Fruit fly (Drosophila melanogaster): ENCODE measurements around the gene bnk.

bnk gene

dm6 chr3R:31222890-31223569 lies 29.9 kb downstream of the bnk start (continued):
- TF ChIP-seq CG13894 (tag; optimal IDR thresholded peaks at IDR 0.05), result peak; percentile 93
- TF ChIP-seq her (GFP tag; optimal IDR thresholded peaks at IDR 0.05), result no peak
- TF ChIP-seq ara (GFP tag; IDR thresholded peaks at IDR 0.05), result no peak
- TF ChIP-seq CG6689 (GFP tag; IDR thresholded peaks at IDR 0.05), result no peak
- TF ChIP-seq CG10366 (GFP tag; IDR thresholded peaks at IDR 0.05), result no peak
- peak; percentile 23 for TF ChIP-seq Med (GFP tag)
- no peak for TF ChIP-seq al (GFP tag; IDR thresholded peaks at IDR 0.05)
- no peak for TF ChIP-seq CG18011 (GFP tag; optimal IDR thresholded peaks at IDR 0.05)
- TF ChIP-seq CG17568 (GFP tag; optimal IDR thresholded peaks at IDR 0.05), result no peak
- TF ChIP-seq az2 (GFP tag; optimal IDR thresholded peaks at IDR 0.05), result no peak
- TF ChIP-seq CG11456 (GFP tag; IDR thresholded peaks at IDR 0.05), result no peak
- TF ChIP-seq Trl (optimal IDR thresholded peaks at IDR 0.05), result no peak
- TF ChIP-seq Trl (GFP tag; optimal IDR thresholded peaks at IDR 0.05), result no peak
- no peak for TF ChIP-seq lola (GFP tag; optimal IDR thresholded peaks at IDR 0.05)
- no peak for TF ChIP-seq CG10462 (GFP tag; optimal IDR thresholded peaks at IDR 0.05)
- no peak for TF ChIP-seq lab (GFP tag; optimal IDR thresholded peaks at IDR 0.05)
- TF ChIP-seq gt (GFP tag; IDR thresholded peaks at IDR 0.05), result no peak
- peak; percentile 9; the same call in 1 of the 2 replicates for TF ChIP-seq CG16779 (GFP tag; IDR thresholded peaks at IDR 0.05)
- no peak for TF ChIP-seq schlank (tag; optimal IDR thresholded peaks at IDR 0.05)
- TF ChIP-seq Oaz (GFP tag; IDR thresholded peaks at IDR 0.05), result no peak
- TF ChIP-seq ftz-f1 (GFP tag; optimal IDR thresholded peaks at IDR 0.05), result no peak
- no peak for TF ChIP-seq Lim3 (GFP tag; IDR thresholded peaks at IDR 0.05)
- TF ChIP-seq cad (GFP tag; optimal IDR thresholded peaks at IDR 0.05), result peak; percentile 78
- peak; percentile 57; the same call in 1 of the 2 replicates for TF ChIP-seq Rfx (GFP tag; IDR thresholded peaks at IDR 0.05)
- TF ChIP-seq Mad (GFP tag; optimal IDR thresholded peaks at IDR 0.05), result no peak
- peak; percentile 98 for TF ChIP-seq abd-A (tag; optimal IDR thresholded peaks at IDR 0.05)
- no peak for TF ChIP-seq CG34224 (GFP tag; IDR thresholded peaks at IDR 0.05; ENCODE audit: partially characterized antibody)
- TF ChIP-seq CG2712 (tag; optimal IDR thresholded peaks at IDR 0.05), result no peak
- TF ChIP-seq en (GFP tag; optimal IDR thresholded peaks at IDR 0.05), result no peak
- TF ChIP-seq CG9727 (GFP tag; optimal IDR thresholded peaks at IDR 0.05), result no peak
- TF ChIP-seq h (optimal IDR thresholded peaks at IDR 0.05), result no peak
- TF ChIP-seq eve (GFP tag; optimal IDR thresholded peaks at IDR 0.05), result no peak
- TF ChIP-seq CG3838 (GFP tag; optimal IDR thresholded peaks at IDR 0.05), result no peak
- TF ChIP-seq danr (GFP tag; IDR thresholded peaks at IDR 0.05), result no peak
- TF ChIP-seq org-1 (GFP tag; optimal IDR thresholded peaks at IDR 0.05), result no peak
- TF ChIP-seq hbn (GFP tag; IDR thresholded peaks at IDR 0.05; ENCODE audit: partially characterized antibody), result no peak
- TF ChIP-seq Hr39 (optimal IDR thresholded peaks at IDR 0.05), result no peak
- TF ChIP-seq Gsc (GFP tag; IDR thresholded peaks at IDR 0.05), result no peak
- no peak for TF ChIP-seq grn (GFP tag; optimal IDR thresholded peaks at IDR 0.05)
- TF ChIP-seq CG15011 (GFP tag; optimal IDR thresholded peaks at IDR 0.05), result no peak
- no peak for TF ChIP-seq CG31441 (GFP tag; IDR thresholded peaks at IDR 0.05)
- TF ChIP-seq CG3995 (GFP tag; optimal IDR thresholded peaks at IDR 0.05), result no peak
- TF ChIP-seq D19B (GFP tag; optimal IDR thresholded peaks at IDR 0.05), result no peak
- TF ChIP-seq ind (GFP tag; optimal IDR thresholded peaks at IDR 0.05), result no peak
- TF ChIP-seq sna (GFP tag; IDR thresholded peaks at IDR 0.05; ENCODE audit: partially characterized antibody), result no peak
- TF ChIP-seq CG8281 (tag; optimal IDR thresholded peaks at IDR 0.05), result peak; percentile 26
- TF ChIP-seq croc (GFP tag; conservative IDR thresholded peaks at IDR 0.05), result no peak
- no peak for TF ChIP-seq CG18764 (GFP tag; optimal IDR thresholded peaks at IDR 0.05)
- no peak for TF ChIP-seq pum (GFP tag; optimal IDR thresholded peaks at IDR 0.05)
- TF ChIP-seq CG12219 (GFP tag; optimal IDR thresholded peaks at IDR 0.05), result no peak
- no peak for TF ChIP-seq inv (GFP tag; IDR thresholded peaks at IDR 0.05; ENCODE audit: partially characterized antibody)
- TF ChIP-seq ato (GFP tag; IDR thresholded peaks at IDR 0.05; ENCODE audit: partially characterized antibody), result no peak
